Worm (Caenorhabditis elegans): Measurements from ENCODE around the gene cept-2.
"Not testable (repeated sequence)": the region's sequence is repeated elsewhere in the genome, so short reads cannot be mapped to it uniquely, and the experiment has no call there.

ce11 chrV:14308164-14308563 lies 39.4 kb upstream of the cept-2 start, which contains the start of gene spig-5:
- TF ChIP-seq lin-13 (GFP tag; optimal IDR thresholded peaks at IDR 0.05); unc-39 (tag; optimal IDR thresholded peaks at IDR 0.05); ama-1 (optimal IDR thresholded peaks at IDR 0.05); ZK546.5 (tag; optimal IDR thresholded peaks at IDR 0.05); zag-1 (tag; optimal IDR thresholded peaks at IDR 0.05); elt-3 (tag; optimal IDR thresholded peaks at IDR 0.05); nhr-10 (tag; optimal IDR thresholded peaks at IDR 0.05); mab-5 (tag; optimal IDR thresholded peaks at IDR 0.05); aly-2 (tag; optimal IDR thresholded peaks at IDR 0.05); blmp-1 (tag; optimal IDR thresholded peaks at IDR 0.05; ENCODE audit: insufficient read depth); snpc-4 (tag; optimal IDR thresholded peaks at IDR 0.05): not testable (repeated sequence)
